Worm (Caenorhabditis elegans): ENCODE measurements around the gene C33B4.5.

DNA sequence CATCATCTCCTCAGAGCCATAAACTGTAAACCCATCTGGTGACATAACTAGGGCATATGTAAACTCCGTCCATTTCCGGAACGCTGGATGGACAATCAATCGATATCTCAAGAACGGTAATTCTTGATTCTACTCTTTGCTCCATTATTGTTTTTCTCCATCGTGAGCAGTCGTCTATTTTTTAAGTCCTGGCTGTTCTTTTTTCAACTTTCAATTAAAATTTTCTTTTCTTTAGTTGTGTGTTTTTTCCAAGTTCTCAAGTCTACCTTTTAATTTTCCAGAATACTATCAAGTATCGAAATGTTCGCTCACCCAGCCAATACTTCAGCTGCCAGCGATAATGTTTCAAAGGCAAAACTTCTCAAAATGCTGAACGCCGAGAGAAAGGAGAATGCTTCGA is 50.8 kb downstream of the C33B4.5 start, which contains the start of gene C05D12.5:
- TF ChIP-seq unc-62 (GFP tag; optimal IDR thresholded peaks at IDR 0.05) (no peak), unc-39 (tag; optimal IDR thresholded peaks at IDR 0.05) (no peak), nhr-76 (tag; optimal IDR thresholded peaks at IDR 0.05) (no peak)

Data from whole organism, mixed stage, embryonic.